Worm (Caenorhabditis elegans): ENCODE results near the gene C05C8.1.

C05C8.1 gene

ce11 chrV:7230847-7231246 is 8.7 kb upstream of the C05C8.1 start, which contains the start of the genes gei-6 and krr-1 (continued):
- TF ChIP-seq unc-130 (GFP tag; optimal IDR thresholded peaks at IDR 0.05) (peak; percentile 6), lin-39 (tag; optimal IDR thresholded peaks at IDR 0.05) (no peak), ceh-32 (tag; optimal IDR thresholded peaks at IDR 0.05; ENCODE audit: poor library complexity) (no peak), spr-1 (tag; optimal IDR thresholded peaks at IDR 0.05) (no peak), nhr-41 (GFP tag; IDR thresholded peaks at IDR 0.05) (no peak), tra-1 (GFP tag; IDR thresholded peaks at IDR 0.05) (no peak), mxl-2 (GFP tag; conservative IDR thresholded peaks at IDR 0.05) (no peak), pqm-1 (tag; optimal IDR thresholded peaks at IDR 0.05) (peak; percentile 13), T20F7.1 (GFP tag; optimal IDR thresholded peaks at IDR 0.05) (no peak), madf-5 (GFP tag; IDR thresholded peaks at IDR 0.05) (no peak), php-3 (GFP tag; IDR thresholded peaks at IDR 0.05) (no peak), Y75B8A.6 (GFP tag; IDR thresholded peaks at IDR 0.05) (no peak), nhr-10 (tag; optimal IDR thresholded peaks at IDR 0.05) (no peak), unc-62 (GFP tag; optimal IDR thresholded peaks at IDR 0.05 in 1 of 2) (no peak), unc-62 (tag; optimal IDR thresholded peaks at IDR 0.05) (no peak), Y48G9A.11 (GFP tag; IDR thresholded peaks at IDR 0.05) (no peak), F44E2.7 (GFP tag; IDR thresholded peaks at IDR 0.05) (no peak), mxl-3 (GFP tag; optimal IDR thresholded peaks at IDR 0.05) (no peak), dpl-1 (GFP tag; optimal IDR thresholded peaks at IDR 0.05) (peak; percentile 65), daf-12 (tag; optimal IDR thresholded peaks at IDR 0.05) (no peak), ZK337.2 (GFP tag; IDR thresholded peaks at IDR 0.05) (no peak), lin-29 (GFP tag; IDR thresholded peaks at IDR 0.05) (no peak), zip-11 (GFP tag; IDR thresholded peaks at IDR 0.05) (no peak), vab-7 (GFP tag; IDR thresholded peaks at IDR 0.05) (no peak), skn-1 (tag; optimal IDR thresholded peaks at IDR 0.05) (no peak), unc-39 (tag; optimal IDR thresholded peaks at IDR 0.05) (no peak), nhr-48 (tag; optimal IDR thresholded peaks at IDR 0.05) (no peak), ceh-28 (tag; optimal IDR thresholded peaks at IDR 0.05) (no peak), nhr-28 (tag; optimal IDR thresholded peaks at IDR 0.05) (no peak), madf-9 (GFP tag; conservative IDR thresholded peaks at IDR 0.05) (no peak), egl-43 (GFP tag; IDR thresholded peaks at IDR 0.05) (0 out of 2 replicates have a peak, but pooled peaks have one; percentile 33), rbr-2 (tag; optimal IDR thresholded peaks at IDR 0.05) (peak; percentile 25), set-16 (GFP tag; IDR thresholded peaks at IDR 0.05) (no peak), hif-1 (tag; optimal IDR thresholded peaks at IDR 0.05) (no peak), lim-7 (GFP tag; IDR thresholded peaks at IDR 0.05) (no peak), hmg-1.1 (GFP tag; IDR thresholded peaks at IDR 0.05) (0 out of 2 replicates have a peak, but pooled peaks have one; percentile 20), Y105C5A.15 (GFP tag; IDR thresholded peaks at IDR 0.05) (no peak), spr-3 (GFP tag; optimal IDR thresholded peaks at IDR 0.05) (no peak), snpc-1.2 (GFP tag; IDR thresholded peaks at IDR 0.05) (no peak)

ce11 chrV:7231524-7231923 is 8.0 kb upstream of the C05C8.1 start:
- TF ChIP-seq pqm-1 (tag; optimal IDR thresholded peaks at IDR 0.05) = no peak
- no peak for TF ChIP-seq ctbp-1 (GFP tag; IDR thresholded peaks at IDR 0.05)
- no peak for TF ChIP-seq ceh-20 (GFP tag; IDR thresholded peaks at IDR 0.05)
- no peak for TF ChIP-seq pha-4 (GFP tag; IDR thresholded peaks at IDR 0.05)
- TF ChIP-seq pha-4 (tag; optimal IDR thresholded peaks at IDR 0.05) = no peak
- no peak for TF ChIP-seq ztf-11 (tag; optimal IDR thresholded peaks at IDR 0.05)
- TF ChIP-seq set-16 (GFP tag; IDR thresholded peaks at IDR 0.05) = no peak
- peak; percentile 95 for TF ChIP-seq aha-1 (tag)
- TF ChIP-seq mxl-3 (GFP tag; optimal IDR thresholded peaks at IDR 0.05) = no peak
